Fruit fly (Drosophila melanogaster) whole organism, prepupa: ENCODE results near the gene CG13994.

Experiments
- CG10631 ChIP-seq: fragments of 200-800 bp; sonication (Bioruptor generic); optimal IDR thresholded peaks from 2 replicates; lab custom pipeline; 2016; ENCODE audit warnings: missing biosample characterization, missing genetic modification characterization
- CG11762 ChIP-seq: fragments of 200-800 bp; sonication (Bioruptor generic); optimal IDR thresholded peaks from 3 replicates; lab custom pipeline; 2016; ENCODE audit warnings: missing biosample characterization, missing genetic modification characterization; ENCODE audit not compliant: insufficient read depth
- CG11902 ChIP-seq: fragments of 200-800 bp; sonication (Bioruptor generic); optimal IDR thresholded peaks from 3 replicates; lab custom pipeline; 2016; ENCODE audit warnings: missing biosample characterization, missing genetic modification characterization
- CG15336 ChIP-seq: fragments of 200-800 bp; sonication (Bioruptor generic); IDR thresholded peaks from 2 replicates; pipeline ENCODE4 v1.3.6; 2022; ENCODE audit warnings: missing biosample characterization, missing genetic modification characterization
- CG16779 ChIP-seq: fragments of 200-800 bp; sonication (Bioruptor generic); optimal IDR thresholded peaks from 3 replicates; lab custom pipeline; 2017; ENCODE audit warnings: missing biosample characterization, mild to moderate bottlenecking, missing genetic modification characterization
- CG3032 ChIP-seq: fragments of 200-800 bp; optimal IDR thresholded peaks from 2 replicates; lab custom pipeline; 2019; ENCODE audit warnings: missing biosample characterization, mild to moderate bottlenecking, missing genetic modification characterization, moderate library complexity
- CG31627 ChIP-seq: fragments of 200-800 bp; sonication (Bioruptor generic); optimal IDR thresholded peaks from 3 replicates; lab custom pipeline; 2016; ENCODE audit warnings: missing biosample characterization, missing genetic modification characterization
- CG32006 ChIP-seq: fragments of 200-800 bp; sonication (Bioruptor generic); optimal IDR thresholded peaks from 3 replicates; lab custom pipeline; 2017; ENCODE audit warnings: missing biosample characterization, mild to moderate bottlenecking, missing genetic modification characterization
- CG3919 ChIP-seq: fragments of 200-800 bp; sonication (Bioruptor generic); optimal IDR thresholded peaks from 3 replicates; lab custom pipeline; 2016; ENCODE audit warnings: missing biosample characterization, missing genetic modification characterization
- CG6163 ChIP-seq: fragments of 200-800 bp; sonication (Bioruptor generic); IDR thresholded peaks from 3 replicates; pipeline ENCODE4 v1.3.6; 2022; ENCODE audit warnings: missing biosample characterization, missing genetic modification characterization
- CG6792 ChIP-seq: fragments of 200-800 bp; sonication (Bioruptor generic); optimal IDR thresholded peaks from 3 replicates; lab custom pipeline; 2016; ENCODE audit warnings: missing biosample characterization, missing genetic modification characterization
- CG6808 ChIP-seq: fragments of 200-800 bp; sonication (Bioruptor generic); optimal IDR thresholded peaks from 3 replicates; lab custom pipeline; 2017; ENCODE audit warnings: missing biosample characterization, missing genetic modification characterization, mild to moderate bottlenecking, moderate library complexity, missing genetic modification reagents
- CG7368 ChIP-seq: fragments of 200-800 bp; sonication (Bioruptor generic); optimal IDR thresholded peaks from 3 replicates; lab custom pipeline; 2016; ENCODE audit warnings: missing biosample characterization, missing genetic modification characterization
- CG8119 ChIP-seq: fragments of 200-800 bp; sonication (Bioruptor generic); IDR thresholded peaks from 3 replicates; pipeline ENCODE4 v1.3.6; 2022; ENCODE audit warnings: missing biosample characterization, missing genetic modification characterization
- CG8319 ChIP-seq: fragments of 200-800 bp; sonication (Bioruptor generic); optimal IDR thresholded peaks from 3 replicates; lab custom pipeline; 2016; ENCODE audit warnings: missing biosample characterization, missing genetic modification characterization
- CG9139 ChIP-seq: fragments of 200-800 bp; sonication (Bioruptor generic); optimal IDR thresholded peaks from 3 replicates; lab custom pipeline; 2017; ENCODE audit warnings: missing biosample characterization, mild to moderate bottlenecking, missing genetic modification characterization
- Eip75B ChIP-seq: fragments of 200-800 bp; sonication (Bioruptor generic); optimal IDR thresholded peaks from 3 replicates; lab custom pipeline; 2016; ENCODE audit warnings: missing biosample characterization, missing genetic modification characterization
- Eip78C ChIP-seq: fragments of 200-800 bp; sonication (Bioruptor generic); peaks from one replicate; lab custom pipeline; 2016; ENCODE audit warnings: missing biosample characterization, missing genetic modification characterization
- Ets21C ChIP-seq: fragments of 200-800 bp; sonication (Bioruptor generic); optimal IDR thresholded peaks from 3 replicates; lab custom pipeline; 2016; ENCODE audit warnings: missing biosample characterization, missing genetic modification characterization
- Gug ChIP-seq: fragments of 200-800 bp; sonication (Bioruptor generic); IDR thresholded peaks from 2 replicates; pipeline ENCODE4 v1.3.6; 2022; ENCODE audit warnings: missing biosample characterization, missing genetic modification characterization
- Hr38 ChIP-seq: sonication (Bioruptor generic); optimal IDR thresholded peaks from 2 replicates; lab custom pipeline; 2016; ENCODE audit warnings: missing biosample characterization, missing genetic modification characterization
- Hr39 ChIP-seq: fragments of 200-800 bp; sonication (Bioruptor generic); optimal IDR thresholded peaks from 2 replicates; lab custom pipeline; 2016; ENCODE audit warnings: missing biosample characterization, missing genetic modification characterization
- Lpt ChIP-seq: fragments of 200-800 bp; sonication (Bioruptor generic); optimal IDR thresholded peaks from 3 replicates; lab custom pipeline; 2016; ENCODE audit warnings: missing biosample characterization, missing genetic modification characterization
- Met ChIP-seq: fragments of 200-800 bp; sonication (Bioruptor generic); optimal IDR thresholded peaks from 3 replicates; lab custom pipeline; 2016; ENCODE audit warnings: missing biosample characterization, missing genetic modification characterization
- OdsH ChIP-seq: fragments of 200-800 bp; sonication (Bioruptor generic); optimal IDR thresholded peaks from 3 replicates; lab custom pipeline; 2016; ENCODE audit warnings: missing biosample characterization, missing genetic modification characterization
- Sox102F ChIP-seq: fragments of 200-800 bp; sonication (Bioruptor generic); optimal IDR thresholded peaks from 2 replicates; lab custom pipeline; 2016; ENCODE audit warnings: missing biosample characterization, mild to moderate bottlenecking, missing genetic modification characterization
- Sox14 ChIP-seq: fragments of 200-800 bp; sonication (Bioruptor generic); optimal IDR thresholded peaks from 3 replicates; lab custom pipeline; 2016; ENCODE audit warnings: missing biosample characterization, missing genetic modification characterization
- Sox15 ChIP-seq: fragments of 200-800 bp; sonication (Bioruptor generic); optimal IDR thresholded peaks from 3 replicates; lab custom pipeline; 2016; ENCODE audit warnings: missing biosample characterization, missing genetic modification characterization
- achi ChIP-seq: fragments of 200-800 bp; sonication (Bioruptor generic); optimal IDR thresholded peaks from 3 replicates; lab custom pipeline; 2016; ENCODE audit warnings: missing biosample characterization, missing genetic modification characterization
- acj6 ChIP-seq: fragments of 200-800 bp; sonication (Bioruptor generic); optimal IDR thresholded peaks from 3 replicates; lab custom pipeline; 2016; ENCODE audit warnings: missing biosample characterization, missing genetic modification characterization
- cyc ChIP-seq: fragments of 200-800 bp; sonication (Bioruptor generic); optimal IDR thresholded peaks from 3 replicates; lab custom pipeline; 2016; ENCODE audit warnings: missing biosample characterization, missing genetic modification characterization
- dac ChIP-seq: fragments of 200-800 bp; sonication (Bioruptor generic); optimal IDR thresholded peaks from 2 replicates; lab custom pipeline; 2017; ENCODE audit warnings: missing biosample characterization, mild to moderate bottlenecking, missing genetic modification characterization
- eg ChIP-seq: fragments of 200-800 bp; sonication (Bioruptor generic); IDR thresholded peaks from 3 replicates; pipeline ENCODE4 v1.3.6; 2022; ENCODE audit warnings: missing biosample characterization, missing genetic modification characterization
- esn ChIP-seq: fragments of 200-800 bp; sonication (Bioruptor generic); optimal IDR thresholded peaks from 2 replicates; lab custom pipeline; 2016; ENCODE audit warnings: missing biosample characterization, mild to moderate bottlenecking, missing genetic modification characterization, moderate library complexity
- fd59A ChIP-seq: fragments of 200-800 bp; sonication (Bioruptor generic); optimal IDR thresholded peaks from 2 replicates; lab custom pipeline; 2017; ENCODE audit warnings: missing biosample characterization, mild to moderate bottlenecking, missing genetic modification characterization, missing genetic modification reagents
- fkh ChIP-seq: fragments of 200-800 bp; sonication (Bioruptor generic); optimal IDR thresholded peaks from 3 replicates; lab custom pipeline; 2017; ENCODE audit warnings: missing biosample characterization, mild to moderate bottlenecking, missing genetic modification characterization, moderate library complexity
- lz ChIP-seq: fragments of 200-800 bp; sonication (Bioruptor generic); optimal IDR thresholded peaks from 3 replicates; lab custom pipeline; 2016; ENCODE audit warnings: missing biosample characterization, missing genetic modification characterization
- net ChIP-seq: fragments of 200-800 bp; sonication (Bioruptor generic); optimal IDR thresholded peaks from 3 replicates; lab custom pipeline; 2016; ENCODE audit warnings: missing biosample characterization, missing genetic modification characterization
- pdm3 ChIP-seq: fragments of 200-800 bp; sonication (Bioruptor generic); optimal IDR thresholded peaks from 3 replicates; lab custom pipeline; 2016; ENCODE audit warnings: missing biosample characterization, missing genetic modification characterization
- salr ChIP-seq, 2 experiments: fragments of 200-800 bp; sonication (Bioruptor generic); optimal IDR thresholded peaks; 3 replicates each; lab custom pipeline; 2016 to 2018; ENCODE audit warnings: missing biosample characterization in 2 of 2, missing genetic modification characterization in 2 of 2, mild to moderate bottlenecking in 1 of 2
- spab ChIP-seq: fragments of 200-800 bp; sonication (Bioruptor generic); optimal IDR thresholded peaks from 2 replicates; lab custom pipeline; 2017; ENCODE audit warnings: missing biosample characterization, mild to moderate bottlenecking, missing genetic modification characterization, missing genetic modification reagents
- ss ChIP-seq, 2 experiments: fragments of 200-800 bp; sonication (Bioruptor generic); optimal IDR thresholded peaks; 2 replicates in 1 of 2; 3 replicates in 1 of 2; lab custom pipeline; 2017 to 2018; ENCODE audit warnings: mild to moderate bottlenecking in 2 of 2, missing biosample characterization in 2 of 2, missing genetic modification characterization in 2 of 2, moderate library complexity in 1 of 2
- svp ChIP-seq: fragments of 200-800 bp; sonication (Bioruptor generic); peaks from one replicate; lab custom pipeline; 2016; ENCODE audit warnings: missing biosample characterization, missing genetic modification characterization
- topi ChIP-seq: fragments of 200-800 bp; sonication (Bioruptor generic); optimal IDR thresholded peaks from 3 replicates; lab custom pipeline; 2016; ENCODE audit warnings: missing biosample characterization, missing genetic modification characterization

The CG13994 gene

dm6 chr2L:6047528-6048160 is 15.1 kb upstream of the CG13994 start, which contains the start of gene IPIP (continued):
- TF ChIP-seq CG7368 (no peak), cyc (GFP tag; lab: Kevin White, UChicago) (peak; percentile 25), Eip78C (peak; percentile 43)
- TF ChIP-seq, all 60 proteins: peak for 26

DNA sequence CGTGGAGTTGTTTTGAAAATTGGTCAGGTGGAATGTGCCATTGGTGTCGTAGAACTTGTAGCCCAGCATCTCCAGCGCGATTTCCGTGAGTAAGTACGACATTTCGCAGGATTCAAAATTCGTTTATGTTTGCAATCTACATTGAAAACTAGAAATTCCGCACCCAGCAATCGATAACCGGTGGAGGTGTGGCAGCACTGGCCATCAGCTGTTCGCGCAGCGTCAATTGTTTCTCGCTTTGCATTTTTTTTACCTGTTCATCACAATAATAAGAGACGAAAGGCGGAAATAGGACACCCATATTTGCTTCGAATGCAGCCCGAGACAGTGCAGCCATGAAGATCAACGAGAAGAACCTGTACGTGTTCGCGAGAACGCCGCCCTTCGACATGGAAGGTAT is 14.2 kb upstream of the CG13994 start, which contains the start of the genes CG34179 and slmo:
Gene CG34179 (minus strand): TSS at position 165 of the 400 bp plus-strand sequence.
Gene slmo (minus strand): TSS at position 165 of the 400 bp plus-strand sequence.
- TF ChIP-seq Hr39 (GFP tag; lab: Kevin White, UChicago) (no peak), Sox102F (GFP tag; lab: Kevin White, UChicago) (no peak)

DNA sequence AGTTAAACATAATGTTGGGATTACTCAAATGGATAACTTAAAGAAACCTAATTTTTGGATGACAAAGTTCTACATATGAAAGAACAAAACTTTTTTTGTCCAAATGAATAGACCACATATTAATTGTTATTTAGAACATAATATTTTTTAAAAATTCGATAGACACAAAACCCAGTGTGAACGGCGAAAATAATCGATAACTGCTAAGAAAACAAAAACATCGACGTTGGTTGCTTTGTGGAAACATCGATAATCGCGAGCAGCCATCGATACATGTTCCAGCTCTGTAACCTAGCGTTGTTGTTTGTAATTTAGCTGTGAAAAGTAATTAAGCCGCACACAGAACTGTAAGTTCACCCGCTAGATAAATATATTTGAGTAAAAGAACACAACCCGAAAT is 12.2 kb upstream of the CG13994 start, which contains the start of gene CG9135:
Gene CG9135 (plus strand): TSS at position 226 of the 400 bp plus-strand sequence.
- TF ChIP-seq Ets21C (GFP tag; lab: Kevin White, UChicago) (no peak), CG3919 (GFP tag; lab: Kevin White, UChicago) (no peak), Eip78C (no peak), lz (GFP tag; lab: Kevin White, UChicago) (no peak), acj6 (GFP tag; lab: Kevin White, UChicago) (no peak), net (GFP tag; lab: Kevin White, UChicago) (no peak), Hr38 (GFP tag; lab: Kevin White, UChicago) (no peak), Eip75B (GFP tag; lab: Kevin White, UChicago) (no peak), esn (no peak), CG10631 (GFP tag; lab: Kevin White, UChicago) (no peak)

DNA sequence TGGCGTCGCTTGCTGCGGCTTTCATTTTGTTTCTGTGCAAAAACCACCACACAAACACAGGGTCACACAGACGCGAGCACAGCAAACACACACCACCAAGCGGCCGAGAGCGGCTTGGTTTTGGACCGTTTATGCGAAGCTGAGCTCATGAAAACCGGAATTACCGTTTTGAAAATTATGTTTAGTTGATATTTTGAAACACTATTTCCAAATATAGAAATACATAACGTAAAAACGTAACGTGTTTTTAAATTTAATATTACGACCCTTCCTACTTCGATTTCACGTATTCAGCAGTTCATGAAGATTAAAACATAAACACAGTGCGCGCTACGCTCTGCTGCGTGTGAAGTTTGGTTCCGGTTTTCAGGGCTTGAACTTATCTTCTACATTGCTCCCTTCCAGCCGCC is 11.6 kb upstream of the CG13994 start:
- TF ChIP-seq Sox14 (GFP tag; lab: Kevin White, UChicago) (peak; percentile 96), CG11902 (GFP tag; lab: Kevin White, UChicago) (peak; percentile 79), Met (peak; percentile 96), CG3032 (tag; lab: Kevin White, UChicago) (peak; percentile 93), CG15336 (GFP tag; lab: Robert Waterston, UW) (peak; percentile 99), CG9139 (peak; percentile 94), CG8119 (GFP tag; lab: Robert Waterston, UW) (peak; percentile 98), ss (GFP tag; optimal IDR thresholded peaks at IDR 0.05; lab: Kevin White, UChicago) (peak; percentile 96), CG6808 (peak; percentile 93), Sox102F (GFP tag; lab: Kevin White, UChicago) (peak; percentile 97), achi (GFP tag; lab: Kevin White, UChicago) (peak; percentile 96), salr (GFP tag; optimal IDR thresholded peaks at IDR 0.05; lab: Kevin White, UChicago) (peak; percentile 90), eg (GFP tag; lab: Robert Waterston, UW) (peak; percentile 97), CG31627 (GFP tag; lab: Kevin White, UChicago) (peak; percentile 94), Sox15 (GFP tag; lab: Kevin White, UChicago) (peak; percentile 82), CG8319 (peak; percentile 88), acj6 (GFP tag; lab: Kevin White, UChicago) (peak; percentile 94), Gug (peak; percentile 89), svp (GFP tag; lab: Kevin White, UChicago) (peak; percentile 98), fd59A (GFP tag; lab: Kevin White, UChicago) (peak; percentile 88), CG32006 (peak; percentile 97), Lpt (GFP tag; lab: Kevin White, UChicago) (peak; percentile 92), CG7368 (peak; percentile 93), pdm3 (GFP tag; lab: Kevin White, UChicago) (peak; percentile 96), cyc (GFP tag; lab: Kevin White, UChicago) (peak; percentile 93), CG10631 (GFP tag; lab: Kevin White, UChicago) (peak; percentile 91), lz (GFP tag; lab: Kevin White, UChicago) (peak; percentile 97), CG6163 (peak; percentile 98), OdsH (peak; percentile 95), CG16779 (tag; lab: Kevin White, UChicago) (peak; percentile 94), CG3919 (GFP tag; lab: Kevin White, UChicago) (peak; percentile 97), spab (GFP tag; lab: Kevin White, UChicago) (peak; percentile 90), fkh (GFP tag; lab: Kevin White, UChicago) (no peak), CG11762 (GFP tag; lab: Kevin White, UChicago) (peak; percentile 93), topi (peak; percentile 98), dac (GFP tag; lab: Kevin White, UChicago) (peak; percentile 92), CG6792 (GFP tag; lab: Kevin White, UChicago) (peak; percentile 97)
